Fruit fly (Drosophila melanogaster) whole organism, pupa: ENCODE data around the gene Plap.

ENCODE experiments used
- CG12605 ChIP-seq: fragments of 200-800 bp; sonication (Bioruptor generic); IDR thresholded peaks from 2 replicates; pipeline ENCODE4 v1.3.6; 2022; ENCODE audit warnings: missing biosample characterization, missing genetic modification characterization
- CG13204 ChIP-seq: fragments of 200-800 bp; sonication (Bioruptor generic); optimal IDR thresholded peaks from 2 replicates; lab custom pipeline; 2018; ENCODE audit warnings: missing biosample characterization, mild to moderate bottlenecking, missing genetic modification characterization, moderate library complexity
- CG14655 ChIP-seq: fragments of 200-800 bp; sonication (Bioruptor generic); optimal IDR thresholded peaks from 3 replicates; lab custom pipeline; 2017; ENCODE audit warnings: mild to moderate bottlenecking, missing biosample characterization, missing genetic modification reagents, missing genetic modification characterization
- CG15710 ChIP-seq: fragments of 200-800 bp; sonication (Bioruptor generic); optimal IDR thresholded peaks from 2 replicates; lab custom pipeline; 2018; ENCODE audit warnings: missing biosample characterization, mild to moderate bottlenecking, missing genetic modification characterization, moderate library complexity
- CG34367 ChIP-seq: fragments of 200-800 bp; sonication (Bioruptor generic); optimal IDR thresholded peaks from 2 replicates; lab custom pipeline; 2018; ENCODE audit warnings: missing biosample characterization, mild to moderate bottlenecking, missing genetic modification characterization
- CG8159 ChIP-seq: fragments of 200-800 bp; sonication (Bioruptor generic); optimal IDR thresholded peaks from 3 replicates; lab custom pipeline; 2018; ENCODE audit warnings: missing biosample characterization, mild to moderate bottlenecking, missing genetic modification characterization, moderate library complexity
- CG8301 ChIP-seq: fragments of 200-800 bp; sonication (Bioruptor generic); optimal IDR thresholded peaks from 2 replicates; lab custom pipeline; 2018; ENCODE audit warnings: missing biosample characterization, mild to moderate bottlenecking, missing genetic modification characterization
- Ets98B ChIP-seq: fragments of 200-800 bp; sonication (Bioruptor generic); IDR thresholded peaks from 2 replicates; pipeline ENCODE4 v1.3.6; 2022; ENCODE audit warnings: missing biosample characterization, missing genetic modification characterization
- Pif1A ChIP-seq: fragments of 200-800 bp; sonication (Bioruptor generic); optimal IDR thresholded peaks from 3 replicates; lab custom pipeline; 2016; ENCODE audit warnings: missing biosample characterization, missing genetic modification characterization
- Snoo ChIP-seq: fragments of 200-800 bp; sonication (Bioruptor generic); optimal IDR thresholded peaks from 3 replicates; lab custom pipeline; 2017; ENCODE audit warnings: missing biosample characterization, mild to moderate bottlenecking, missing genetic modification characterization, inconsistent platforms
- fd96Ca ChIP-seq: fragments of 200-800 bp; sonication (Bioruptor generic); IDR thresholded peaks from 3 replicates; pipeline ENCODE4 v1.3.6; 2022; ENCODE audit warnings: missing biosample characterization, missing genetic modification characterization
- gl ChIP-seq: fragments of 200-800 bp; sonication (Bioruptor generic); optimal IDR thresholded peaks from 2 replicates; lab custom pipeline; 2018; ENCODE audit warnings: missing biosample characterization, mild to moderate bottlenecking, missing genetic modification characterization
- rn ChIP-seq: fragments of 200-800 bp; sonication (Bioruptor generic); IDR thresholded peaks from 2 replicates; pipeline ENCODE4 v1.3.6; 2022; ENCODE audit warnings: missing biosample characterization, missing genetic modification characterization

dm6 chr2L:1124265-1124664 is 45.9 kb downstream of the Plap start:
- TF ChIP-seq gl (tag; lab: Kevin White, UChicago), result no peak
- TF ChIP-seq CG8301 (tag; lab: Kevin White, UChicago), result no peak
- no peak for TF ChIP-seq rn (GFP tag; lab: Robert Waterston, UW)
- no peak for TF ChIP-seq CG14655 (GFP tag; lab: Kevin White, UChicago)
- no peak for TF ChIP-seq CG15710 (tag; lab: Kevin White, UChicago)
- TF ChIP-seq fd96Ca (GFP tag; lab: Robert Waterston, UW), result no peak
- TF ChIP-seq Pif1A (GFP tag; lab: Kevin White, UChicago), result no peak
- TF ChIP-seq CG34367 (tag; lab: Kevin White, UChicago), result no peak
- no peak for TF ChIP-seq CG12605 (GFP tag; lab: Robert Waterston, UW)
- TF ChIP-seq Ets98B (GFP tag; lab: Robert Waterston, UW), result no peak
- no peak for TF ChIP-seq CG8159 (tag; lab: Kevin White, UChicago)
- no peak for TF ChIP-seq Snoo (tag; lab: Kevin White, UChicago)
- TF ChIP-seq CG13204 (GFP tag; lab: Kevin White, UChicago), result no peak
